Fruit fly (Drosophila melanogaster) whole organism, embryonic: ENCODE data around the gene Blos4.

Source experiments
- Ada2b ChIP-seq: fragments of 200-800 bp; sonication (Bioruptor generic); IDR thresholded peaks from 2 replicates; pipeline ENCODE4 v1.3.6; 2022; ENCODE audit warnings: missing biosample characterization, missing genetic modification characterization
- Awh ChIP-seq: fragments of 200-800 bp; sonication (Bioruptor generic); IDR thresholded peaks from 2 replicates; pipeline ENCODE4, ENCODE4 v1.3.6; 2022; ENCODE audit warnings: missing biosample characterization, missing genetic modification characterization
- B-H2 ChIP-seq: fragments of 200-800 bp; sonication (Bioruptor generic); optimal IDR thresholded peaks from 2 replicates; lab custom pipeline; 2018; ENCODE audit warnings: missing biosample characterization, mild to moderate bottlenecking, missing genetic modification characterization
- CG10209 ChIP-seq: fragments of 200-800 bp; sonication (Bioruptor generic); optimal IDR thresholded peaks from 3 replicates; lab custom pipeline; 2017; ENCODE audit warnings: missing biosample characterization, mild to moderate bottlenecking, missing genetic modification characterization, missing genetic modification reagents
- CG10267 ChIP-seq: fragments of 200-800 bp; sonication (Bioruptor generic); optimal IDR thresholded peaks from 2 replicates; lab custom pipeline; 2018; ENCODE audit warnings: missing biosample characterization, mild to moderate bottlenecking, missing genetic modification characterization, moderate library complexity
- CG10366 ChIP-seq: fragments of 200-800 bp; sonication (Bioruptor generic); IDR thresholded peaks from 2 replicates; pipeline ENCODE4 v1.3.6; 2022; ENCODE audit warnings: missing biosample characterization, missing genetic modification characterization
- CG10959 ChIP-seq: fragments of 200-800 bp; sonication (Bioruptor generic); IDR thresholded peaks from 2 replicates; pipeline ENCODE4 v1.3.6; 2022; ENCODE audit warnings: missing biosample characterization, missing genetic modification characterization
- CG1233 ChIP-seq: fragments of 200-800 bp; sonication (Bioruptor generic); optimal IDR thresholded peaks from 4 replicates; lab custom pipeline; 2018; ENCODE audit warnings: missing biosample characterization, mild to moderate bottlenecking, missing genetic modification characterization
- CG13624 ChIP-seq: fragments of 200-800 bp; sonication (Bioruptor generic); optimal IDR thresholded peaks from 2 replicates; lab custom pipeline; 2016; ENCODE audit warnings: missing biosample characterization, missing genetic modification characterization
- CG14050 ChIP-seq: fragments of 200-800 bp; sonication (Bioruptor generic); IDR thresholded peaks from 3 replicates; pipeline ENCODE4 v1.3.6; 2022; ENCODE audit warnings: missing biosample characterization, missing genetic modification characterization
- CG14965 ChIP-seq: fragments of 200-800 bp; sonication (Bioruptor generic); optimal IDR thresholded peaks from 2 replicates; lab custom pipeline; 2016; ENCODE audit warnings: missing biosample characterization, missing genetic modification characterization, borderline replicate concordance
- CG1647 ChIP-seq: fragments of 200-800 bp; sonication (Bioruptor generic); optimal IDR thresholded peaks from 3 replicates; lab custom pipeline; 2016; ENCODE audit warnings: missing biosample characterization, missing genetic modification characterization
- CG16779 ChIP-seq: fragments of 200-800 bp; sonication (Bioruptor generic); IDR thresholded peaks from 2 replicates; pipeline ENCODE4 v1.3.6; 2022; ENCODE audit warnings: missing biosample characterization, missing genetic modification characterization
- CG17829 ChIP-seq: fragments of 200-800 bp; optimal IDR thresholded peaks from 2 replicates; lab custom pipeline; 2019; ENCODE audit warnings: missing biosample characterization, mild to moderate bottlenecking, missing genetic modification characterization, moderate library complexity
- CG3163 ChIP-seq: fragments of 200-800 bp; sonication (Bioruptor generic); optimal IDR thresholded peaks from 3 replicates; lab custom pipeline; 2016; ENCODE audit warnings: missing biosample characterization, missing genetic modification characterization
- CG33213 ChIP-seq: fragments of 200-800 bp; sonication (Bioruptor generic); optimal IDR thresholded peaks from 3 replicates; lab custom pipeline; 2016; ENCODE audit warnings: missing biosample characterization, missing genetic modification characterization
- CG4424 ChIP-seq: fragments of 200-800 bp; sonication (Bioruptor generic); optimal IDR thresholded peaks from 3 replicates; lab custom pipeline; 2016; ENCODE audit warnings: missing biosample characterization, missing genetic modification characterization
- CG7928 ChIP-seq: fragments of 200-800 bp; sonication (Bioruptor generic); optimal IDR thresholded peaks from 2 replicates; lab custom pipeline; 2017; ENCODE audit warnings: missing biosample characterization, mild to moderate bottlenecking, missing genetic modification characterization
- CoRest ChIP-seq: fragments of 200-800 bp; sonication (Bioruptor generic); optimal IDR thresholded peaks from 3 replicates; lab custom pipeline; 2018; ENCODE audit warnings: missing biosample characterization, mild to moderate bottlenecking, missing genetic modification characterization, moderate library complexity
- D19A ChIP-seq: fragments of 200-800 bp; optimal IDR thresholded peaks from 3 replicates; lab custom pipeline; 2019; ENCODE audit warnings: missing biosample characterization, mild to moderate bottlenecking, missing genetic modification characterization, moderate library complexity
- Dbx ChIP-seq: fragments of 200-800 bp; sonication (Bioruptor generic); IDR thresholded peaks from 3 replicates; pipeline ENCODE4 v1.3.6; 2022; ENCODE audit warnings: missing biosample characterization, missing genetic modification characterization
- Deaf1 ChIP-seq: fragments of 200-800 bp; optimal IDR thresholded peaks from 3 replicates; lab custom pipeline; 2019; ENCODE audit warnings: missing biosample characterization, mild to moderate bottlenecking, missing genetic modification characterization, moderate library complexity
- ERR ChIP-seq: fragments of 200-800 bp; sonication (Bioruptor generic); optimal IDR thresholded peaks from 2 replicates; lab custom pipeline; 2016; ENCODE audit warnings: missing biosample characterization, missing genetic modification characterization
- Gug ChIP-seq: fragments of 200-800 bp; sonication (Bioruptor generic); IDR thresholded peaks from 4 replicates; pipeline ENCODE4 v1.3.6; 2022; ENCODE audit warnings: missing biosample characterization, missing genetic modification characterization
- HmgD ChIP-seq: fragments of 200-800 bp; sonication (Bioruptor generic); optimal IDR thresholded peaks from 3 replicates; lab custom pipeline; 2016; ENCODE audit warnings: missing biosample characterization, missing genetic modification characterization
- MBD-R2 ChIP-seq: fragments of 200-800 bp; sonication (Bioruptor generic); IDR thresholded peaks from 2 replicates; pipeline ENCODE4 v1.3.6; 2022; ENCODE audit warnings: missing biosample characterization, missing genetic modification characterization
- NC2β ChIP-seq: fragments of 200-800 bp; sonication (Bioruptor generic); optimal IDR thresholded peaks from 2 replicates; lab custom pipeline; 2016; ENCODE audit warnings: missing biosample characterization, missing genetic modification characterization
- Nf-YA ChIP-seq: fragments of 200-800 bp; sonication (Bioruptor generic); IDR thresholded peaks from 2 replicates; pipeline ENCODE4 v1.3.6; 2022; ENCODE audit warnings: missing biosample characterization, missing genetic modification characterization
- Sin3A ChIP-seq: fragments of >200 bp; optimal IDR thresholded peaks from 2 replicates; lab custom pipeline; 2018
- Sox100B ChIP-seq: fragments of 200-800 bp; sonication (Bioruptor generic); optimal IDR thresholded peaks from 3 replicates; lab custom pipeline; 2018; ENCODE audit warnings: missing biosample characterization, mild to moderate bottlenecking, missing genetic modification characterization
- Tbp ChIP-seq: fragments of >200 bp; optimal IDR thresholded peaks from 2 replicates; lab custom pipeline; 2018; ENCODE audit warnings: missing biosample characterization, missing genetic modification characterization
- Trl ChIP-seq, 3 experiments: fragments of >200 bp in 2 of 3; fragments of 200-800 bp in 1 of 3; sonication (Bioruptor generic) in 1 of 3; optimal IDR thresholded peaks; 2 replicates in 1 of 3; 3 replicates in 2 of 3; lab custom pipeline; 2016 to 2017; ENCODE audit warnings: missing biosample characterization in 1 of 3, missing genetic modification characterization in 1 of 3
- abd-A ChIP-seq: fragments of 200-800 bp; sonication (Bioruptor generic); optimal IDR thresholded peaks from 3 replicates; lab custom pipeline; 2019; ENCODE audit warnings: missing biosample characterization, mild to moderate bottlenecking, missing genetic modification characterization, moderate library complexity
- ac ChIP-seq: fragments of 200-800 bp; sonication (Bioruptor generic); optimal IDR thresholded peaks from 3 replicates; lab custom pipeline; 2017; ENCODE audit warnings: missing biosample characterization, mild to moderate bottlenecking, missing genetic modification characterization
- amos ChIP-seq: fragments of 200-800 bp; sonication (Bioruptor generic); IDR thresholded peaks from 2 replicates; pipeline ENCODE4 v1.3.6; 2022; ENCODE audit warnings: missing biosample characterization, missing genetic modification characterization; ENCODE audit not compliant: partially characterized antibody
- bsh ChIP-seq, 2 experiments: fragments of 200-800 bp; sonication (Bioruptor generic); optimal IDR thresholded peaks; 2 replicates each; lab custom pipeline; 2017 to 2018; ENCODE audit warnings: mild to moderate bottlenecking in 2 of 2, missing biosample characterization in 2 of 2, missing genetic modification characterization in 2 of 2, moderate library complexity in 1 of 2
- caup ChIP-seq: fragments of 200-800 bp; sonication (Bioruptor generic); optimal IDR thresholded peaks from 3 replicates; lab custom pipeline; 2017; ENCODE audit warnings: missing biosample characterization, mild to moderate bottlenecking, missing genetic modification characterization, moderate library complexity; ENCODE audit not compliant: severe bottlenecking
- corto ChIP-seq: fragments of 200-800 bp; sonication (Bioruptor generic); optimal IDR thresholded peaks from 2 replicates; lab custom pipeline; 2016; ENCODE audit warnings: missing biosample characterization, mild to moderate bottlenecking, missing genetic modification characterization, moderate library complexity
- danr ChIP-seq: fragments of 200-800 bp; sonication (Bioruptor generic); IDR thresholded peaks from 2 replicates; pipeline ENCODE4 v1.3.6; 2022; ENCODE audit warnings: missing biosample characterization, missing genetic modification characterization
- emc ChIP-seq: fragments of 200-800 bp; sonication (Bioruptor generic); optimal IDR thresholded peaks from 2 replicates; lab custom pipeline; 2016; ENCODE audit warnings: missing biosample characterization, missing genetic modification characterization
- fru ChIP-seq: fragments of >200 bp; optimal IDR thresholded peaks from 2 replicates; lab custom pipeline; 2017
- jing ChIP-seq: fragments of 200-800 bp; sonication (Bioruptor generic); optimal IDR thresholded peaks from 2 replicates; lab custom pipeline; 2018; ENCODE audit warnings: missing biosample characterization, mild to moderate bottlenecking, missing genetic modification characterization
- mirr ChIP-seq: fragments of 200-800 bp; sonication (Bioruptor generic); optimal IDR thresholded peaks from 3 replicates; lab custom pipeline; 2018; ENCODE audit warnings: missing biosample characterization, mild to moderate bottlenecking, missing genetic modification characterization
- nerfin-2 ChIP-seq: fragments of 200-800 bp; sonication (Bioruptor generic); IDR thresholded peaks from 2 replicates; pipeline ENCODE4 v1.3.6; 2022; ENCODE audit warnings: missing biosample characterization, missing genetic modification characterization; ENCODE audit not compliant: partially characterized antibody
- repo ChIP-seq: fragments of 200-800 bp; sonication (Bioruptor generic); optimal IDR thresholded peaks from 2 replicates; lab custom pipeline; 2016; ENCODE audit warnings: missing biosample characterization, missing genetic modification characterization
- sd ChIP-seq: fragments of 200-800 bp; sonication (Bioruptor generic); optimal IDR thresholded peaks from 3 replicates; lab custom pipeline; 2018; ENCODE audit warnings: missing biosample characterization, mild to moderate bottlenecking, missing genetic modification characterization, moderate library complexity
- tna ChIP-seq: fragments of 200-800 bp; sonication (Bioruptor generic); IDR thresholded peaks from 2 replicates; pipeline ENCODE4 v1.3.6; 2022; ENCODE audit warnings: missing biosample characterization, missing genetic modification characterization; ENCODE audit not compliant: partially characterized antibody
- unc-4 ChIP-seq: fragments of 200-800 bp; sonication (Bioruptor generic); IDR thresholded peaks from 2 replicates; pipeline ENCODE4 v1.3.6; 2022; ENCODE audit warnings: missing biosample characterization, missing genetic modification characterization; ENCODE audit not compliant: partially characterized antibody
- wdn ChIP-seq: fragments of 200-800 bp; sonication (Bioruptor generic); IDR thresholded peaks from 2 replicates; pipeline ENCODE4 v1.3.6; 2022; ENCODE audit warnings: missing biosample characterization, missing genetic modification characterization
- zf30C ChIP-seq: fragments of 200-800 bp; sonication (Bioruptor generic); optimal IDR thresholded peaks from 3 replicates; lab custom pipeline; 2018; ENCODE audit warnings: missing biosample characterization, mild to moderate bottlenecking, missing genetic modification characterization

Blos4 gene

DNA sequence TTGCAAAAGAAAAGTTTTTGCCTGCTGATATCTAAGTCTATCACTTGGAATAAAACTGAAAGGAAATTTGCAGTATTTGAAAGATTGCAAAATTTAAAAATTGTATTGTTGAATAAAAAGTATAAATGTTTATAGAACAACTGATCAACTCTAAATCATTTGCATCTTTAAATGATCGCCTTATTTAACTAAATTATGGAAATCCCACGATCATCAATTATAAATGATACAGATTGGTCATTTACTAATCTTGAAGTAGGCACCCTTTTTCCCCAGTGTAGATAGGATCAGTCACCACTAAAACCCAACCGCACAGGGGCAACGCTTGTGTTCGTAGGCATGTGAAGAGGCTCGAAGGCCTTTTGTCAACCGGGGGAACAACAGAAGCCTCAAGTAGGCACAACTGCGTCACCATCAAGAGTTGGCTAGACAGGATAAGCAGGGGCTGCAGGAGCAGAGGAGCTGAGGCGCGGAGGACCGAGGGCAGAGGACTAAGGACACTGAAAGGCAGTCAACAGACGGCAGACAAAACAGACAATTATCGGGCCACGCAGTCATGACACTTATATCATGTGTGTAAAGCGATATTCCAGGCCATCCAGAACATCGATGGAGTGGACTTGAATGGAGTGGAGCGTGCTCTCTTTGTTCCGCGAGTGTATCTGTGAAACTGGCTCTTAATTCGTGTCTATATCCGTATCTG lies 30.9 kb upstream of the Blos4 start (continued):
- TF ChIP-seq Sox100B (GFP tag; lab: Kevin White, UChicago) (peak; percentile 42), repo (GFP tag; lab: Kevin White, UChicago) (no peak), CG14965 (GFP tag; lab: Kevin White, UChicago) (no peak), CG10267 (tag; lab: Kevin White, UChicago) (peak; percentile 71), Sin3A (lab: Kevin White, UChicago) (no peak), emc (GFP tag; lab: Kevin White, UChicago) (no peak), tna (0 out of 2 replicates have a peak, but pooled peaks have one; percentile 33), corto (GFP tag; lab: Kevin White, UChicago) (no peak), HmgD (no peak), CG14050 (no peak), zf30C (GFP tag; lab: Kevin White, UChicago) (peak; percentile 94), nerfin-2 (peak; percentile 32; the same call in 1 of the 2 replicates), MBD-R2 (GFP tag; lab: Robert Waterston, UW) (no peak), CG10209 (GFP tag; lab: Kevin White, UChicago) (peak; percentile 48), D19A (tag; lab: Kevin White, UChicago) (peak; percentile 37), bsh (GFP tag; optimal IDR thresholded peaks at IDR 0.05; lab: Kevin White, UChicago) (peak in 1 of 2 experiments; percentile 23), CG17829 (peak; percentile 70), Trl (optimal IDR thresholded peaks at IDR 0.05; lab: Kevin White, UChicago) (no peak), Trl (GFP tag; optimal IDR thresholded peaks at IDR 0.05; lab: Kevin White, UChicago) (no peak), Awh (no peak), jing (GFP tag; lab: Kevin White, UChicago) (no peak), ac (peak; percentile 73), ERR (no peak), CoRest (tag; lab: Kevin White, UChicago) (peak; percentile 45), CG13624 (GFP tag; lab: Kevin White, UChicago) (no peak), sd (tag; lab: Kevin White, UChicago) (no peak), CG4424 (peak; percentile 50), CG10366 (no peak), CG10959 (GFP tag; lab: Robert Waterston, UW) (peak; percentile 71), fru (no peak), Deaf1 (tag; lab: Kevin White, UChicago) (no peak), CG1647 (GFP tag; lab: Kevin White, UChicago) (no peak), Ada2b (GFP tag; lab: Robert Waterston, UW) (no peak), danr (GFP tag; lab: Robert Waterston, UW) (no peak), Nf-YA (GFP tag; lab: Robert Waterston, UW) (no peak), amos (no peak), CG7928 (GFP tag; lab: Kevin White, UChicago) (no peak), CG16779 (GFP tag; lab: Robert Waterston, UW) (no peak), abd-A (tag; lab: Kevin White, UChicago) (no peak), CG3163 (GFP tag; lab: Kevin White, UChicago) (peak; percentile 3), B-H2 (no peak), CG1233 (peak; percentile 39), Gug (no peak), unc-4 (GFP tag; lab: Robert Waterston, UW) (no peak), mirr (GFP tag; lab: Kevin White, UChicago) (no peak), Tbp (GFP tag; lab: Kevin White, UChicago) (no peak), NC2β (GFP tag; lab: Kevin White, UChicago) (no peak), Dbx (no peak), wdn (GFP tag; lab: Robert Waterston, UW) (no peak), CG33213 (GFP tag; lab: Kevin White, UChicago) (no peak), caup (no peak)
